Fruit fly (Drosophila melanogaster): ENCODE measurements around the gene Efa6.

dm6 chr3R:22542773-22543411 is 44.7 kb upstream of the Efa6 start:
- no peak for TF ChIP-seq lz (GFP tag; optimal IDR thresholded peaks at IDR 0.05)
- no peak for TF ChIP-seq ss (GFP tag; optimal IDR thresholded peaks at IDR 0.05)
- TF ChIP-seq salr (GFP tag; optimal IDR thresholded peaks at IDR 0.05) = no peak
- no peak for TF ChIP-seq CG6276 (GFP tag; optimal IDR thresholded peaks at IDR 0.05)
- no peak for TF ChIP-seq CG15336 (GFP tag; IDR thresholded peaks at IDR 0.05)
- no peak for TF ChIP-seq CG6792 (GFP tag; optimal IDR thresholded peaks at IDR 0.05)
- no peak for TF ChIP-seq CG32006 (GFP tag; optimal IDR thresholded peaks at IDR 0.05)
- TF ChIP-seq CG8319 (GFP tag; optimal IDR thresholded peaks at IDR 0.05) = no peak
- no peak for TF ChIP-seq CG4318 (GFP tag; optimal IDR thresholded peaks at IDR 0.05)
- no peak for TF ChIP-seq OdsH (GFP tag; optimal IDR thresholded peaks at IDR 0.05)
- TF ChIP-seq CG1621 (tag; optimal IDR thresholded peaks at IDR 0.05) = no peak
- no peak for TF ChIP-seq Blimp-1 (GFP tag; optimal IDR thresholded peaks at IDR 0.05)

Measured in whole organism, prepupa.